Worm (Caenorhabditis elegans): ENCODE measurements around the gene M02E1.3.
A peak's percentile ranks its signal among the peaks of the same experiment; 100 is the strongest.

The M02E1.3 gene

ce11 chrX:309076-309475 is 13.2 kb upstream of the M02E1.3 start:
- TF ChIP-seq nhr-237 (tag; optimal IDR thresholded peaks at IDR 0.05) (no peak), fkh-10 (GFP tag; optimal IDR thresholded peaks at IDR 0.05) (peak; percentile 36)

- TF ChIP-seq ceh-82 (tag; optimal IDR thresholded peaks at IDR 0.05): no peak
- TF ChIP-seq nhr-67 (tag; optimal IDR thresholded peaks at IDR 0.05): no peak
- TF ChIP-seq fkh-2 (tag; optimal IDR thresholded peaks at IDR 0.05): no peak
- TF ChIP-seq zag-1 (tag; optimal IDR thresholded peaks at IDR 0.05): no peak
- no peak for TF ChIP-seq pha-4 (tag; optimal IDR thresholded peaks at IDR 0.05)
- no peak for TF ChIP-seq lin-15B (tag; optimal IDR thresholded peaks at IDR 0.05)
- TF ChIP-seq snpc-4 (tag; optimal IDR thresholded peaks at IDR 0.05): no peak
- TF ChIP-seq ZK546.5 (tag; optimal IDR thresholded peaks at IDR 0.05): no peak
- no peak for TF ChIP-seq ama-1 (optimal IDR thresholded peaks at IDR 0.05)
- TF ChIP-seq nhr-23 (tag; optimal IDR thresholded peaks at IDR 0.05): no peak
- TF ChIP-seq ztf-4 (tag; optimal IDR thresholded peaks at IDR 0.05): no peak
Measured at ce11 chrX:311211-311610, 11.1 kb upstream of the M02E1.3 start, which contains the start of gene nlp-64. TSS of gene nlp-64 (minus strand) at chrX:311311.

- TF ChIP-seq tbx-2 (tag; optimal IDR thresholded peaks at IDR 0.05): no peak
- TF ChIP-seq nhr-77 (tag; optimal IDR thresholded peaks at IDR 0.05): no peak
- no peak for TF ChIP-seq ceh-28 (tag; optimal IDR thresholded peaks at IDR 0.05)
- TF ChIP-seq lsy-12 (tag; optimal IDR thresholded peaks at IDR 0.05): no peak
- no peak for TF ChIP-seq ama-1 (optimal IDR thresholded peaks at IDR 0.05)
- TF ChIP-seq ceh-9 (tag; optimal IDR thresholded peaks at IDR 0.05): no peak
- TF ChIP-seq egl-27 (tag; optimal IDR thresholded peaks at IDR 0.05): no peak
- no peak for TF ChIP-seq ceh-16 (tag; optimal IDR thresholded peaks at IDR 0.05)
- no peak for TF ChIP-seq ceh-82 (tag; optimal IDR thresholded peaks at IDR 0.05)
- TF ChIP-seq unc-39 (tag; optimal IDR thresholded peaks at IDR 0.05): no peak
- TF ChIP-seq skn-1 (tag; optimal IDR thresholded peaks at IDR 0.05): no peak
- TF ChIP-seq nhr-67 (tag; optimal IDR thresholded peaks at IDR 0.05): no peak
- peak; percentile 21 for TF ChIP-seq elt-2 (tag; optimal IDR thresholded peaks at IDR 0.05)
- peak; percentile 20 for TF ChIP-seq pqm-1 (tag; optimal IDR thresholded peaks at IDR 0.05)
Measured at ce11 chrX:312238-312637, 10.1 kb upstream of the M02E1.3 start.

ce11 chrX:312908-313307 is 9.4 kb upstream of the M02E1.3 start, which contains the start of gene M02E1.4:
TSS of gene M02E1.4 (plus strand) at chrX:313274.
- TF ChIP-seq lin-15B (tag; optimal IDR thresholded peaks at IDR 0.05): no peak
- no peak for TF ChIP-seq snpc-4 (tag; optimal IDR thresholded peaks at IDR 0.05)
- TF ChIP-seq nhr-77 (tag; optimal IDR thresholded peaks at IDR 0.05): no peak
- no peak for TF ChIP-seq sea-2 (GFP tag; optimal IDR thresholded peaks at IDR 0.05)
- TF ChIP-seq unc-62 (GFP tag; optimal IDR thresholded peaks at IDR 0.05): no peak
- no peak for TF ChIP-seq ceh-82 (tag; optimal IDR thresholded peaks at IDR 0.05)
- TF ChIP-seq ceh-16 (tag; optimal IDR thresholded peaks at IDR 0.05): no peak
- TF ChIP-seq hmg-11 (tag; optimal IDR thresholded peaks at IDR 0.05): no peak
- TF ChIP-seq nhr-76 (tag; optimal IDR thresholded peaks at IDR 0.05): no peak
- TF ChIP-seq ztf-11 (tag; optimal IDR thresholded peaks at IDR 0.05): no peak
- peak; percentile 45 for TF ChIP-seq pha-4 (tag; optimal IDR thresholded peaks at IDR 0.05)
- TF ChIP-seq elt-1 (tag; optimal IDR thresholded peaks at IDR 0.05): no peak
- TF ChIP-seq nhr-23 (tag; optimal IDR thresholded peaks at IDR 0.05): no peak
- TF ChIP-seq eor-1 (tag; optimal IDR thresholded peaks at IDR 0.05): no peak
- TF ChIP-seq ZK546.5 (tag; optimal IDR thresholded peaks at IDR 0.05): no peak
- no peak for TF ChIP-seq daf-12 (tag; optimal IDR thresholded peaks at IDR 0.05)
- TF ChIP-seq egl-27 (tag; optimal IDR thresholded peaks at IDR 0.05): no peak
- TF ChIP-seq elt-2 (tag; optimal IDR thresholded peaks at IDR 0.05): peak; percentile 65
- no peak for TF ChIP-seq unc-39 (tag; optimal IDR thresholded peaks at IDR 0.05)
- TF ChIP-seq pqm-1 (tag; optimal IDR thresholded peaks at IDR 0.05): peak; percentile 70
- no peak for TF ChIP-seq nhr-43 (tag; optimal IDR thresholded peaks at IDR 0.05; ENCODE audit: poor library complexity, severe bottlenecking)
- no peak for TF ChIP-seq ztf-4 (tag; optimal IDR thresholded peaks at IDR 0.05)

- TF ChIP-seq mdl-1 (tag; optimal IDR thresholded peaks at IDR 0.05) (peak; percentile 85), zag-1 (tag; optimal IDR thresholded peaks at IDR 0.05) (no peak), ama-1 (optimal IDR thresholded peaks at IDR 0.05) (peak; percentile 34), nhr-23 (tag; optimal IDR thresholded peaks at IDR 0.05) (no peak), nhr-77 (tag; optimal IDR thresholded peaks at IDR 0.05) (no peak), snpc-4 (tag; optimal IDR thresholded peaks at IDR 0.05) (peak; percentile 25), pqm-1 (tag; optimal IDR thresholded peaks at IDR 0.05) (no peak), nhr-28 (tag; optimal IDR thresholded peaks at IDR 0.05) (no peak), nhr-76 (tag; optimal IDR thresholded peaks at IDR 0.05) (no peak), fos-1 (tag; optimal IDR thresholded peaks at IDR 0.05) (no peak), elt-3 (tag; optimal IDR thresholded peaks at IDR 0.05) (no peak), skn-1 (tag; optimal IDR thresholded peaks at IDR 0.05) (peak; percentile 18), mml-1 (tag; optimal IDR thresholded peaks at IDR 0.05) (no peak), lsy-12 (tag; optimal IDR thresholded peaks at IDR 0.05) (no peak), egl-27 (tag; optimal IDR thresholded peaks at IDR 0.05) (no peak), unc-39 (tag; optimal IDR thresholded peaks at IDR 0.05) (no peak), fkh-2 (tag; optimal IDR thresholded peaks at IDR 0.05) (no peak), lin-39 (tag; optimal IDR thresholded peaks at IDR 0.05) (peak; percentile 83), egl-5 (tag; optimal IDR thresholded peaks at IDR 0.05) (peak; percentile 66), hmg-11 (tag; optimal IDR thresholded peaks at IDR 0.05) (peak; percentile 59), ceh-16 (tag; optimal IDR thresholded peaks at IDR 0.05) (no peak), nhr-11 (tag; optimal IDR thresholded peaks at IDR 0.05) (peak; percentile 21), ceh-9 (tag; optimal IDR thresholded peaks at IDR 0.05) (no peak), nhr-67 (tag; optimal IDR thresholded peaks at IDR 0.05) (no peak), daf-12 (tag; optimal IDR thresholded peaks at IDR 0.05) (no peak), nhr-43 (tag; optimal IDR thresholded peaks at IDR 0.05; ENCODE audit: poor library complexity, severe bottlenecking) (no peak), ztf-11 (tag; optimal IDR thresholded peaks at IDR 0.05) (no peak), eor-1 (tag; optimal IDR thresholded peaks at IDR 0.05) (no peak), nfya-1 (tag; optimal IDR thresholded peaks at IDR 0.05; ENCODE audit: insufficient read depth) (peak; percentile 81)
Measured at ce11 chrX:324021-324420, 1.7 kb downstream of the M02E1.3 start.
